Worm (Caenorhabditis elegans) whole organism, L4/young adult: ENCODE measurements around the gene C44C10.3.

Experiments
- W03F9.2 ChIP-seq: fragments of 150-350 bp; optimal IDR thresholded peaks from 2 replicates; lab custom pipeline; 2014; ENCODE audit warnings: missing biosample characterization, missing genetic modification characterization
- dao-5 ChIP-seq: sonication (generic microtip); optimal IDR thresholded peaks from 2 replicates; lab custom pipeline; 2016; ENCODE audit warnings: missing genotype, missing genetic modification characterization, moderate library complexity, missing compliant biosample characterization
- him-1 ChIP-seq: sonication (generic microtip); optimal IDR thresholded peaks from 2 replicates; lab custom pipeline; 2016; ENCODE audit warnings: missing genotype, missing genetic modification reagents, missing genetic modification characterization, missing compliant biosample characterization

DNA sequence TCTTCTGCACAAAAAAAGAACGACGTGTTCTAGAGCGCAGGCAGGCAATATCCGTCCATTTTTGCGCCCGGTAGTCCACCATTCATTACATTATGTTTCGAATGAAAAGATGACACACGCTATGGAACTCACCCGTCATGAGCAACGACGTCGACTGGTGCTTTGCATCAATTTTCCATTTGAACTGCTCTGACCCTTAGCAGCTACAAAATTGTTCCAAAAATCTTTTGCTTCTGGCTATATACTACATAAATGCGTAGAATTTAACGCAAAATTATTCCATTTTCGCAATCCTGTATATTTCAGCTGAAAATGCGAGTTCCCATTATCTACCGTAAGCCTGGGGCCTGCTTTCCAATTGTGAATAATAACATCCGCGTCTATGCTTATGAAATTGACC is 44.0 kb upstream of the C44C10.3 start, which contains the start of gene T04F8.3:
- no peak for TF ChIP-seq dao-5 (tag; lab: Kevin White, UChicago)
- no peak for TF ChIP-seq him-1 (tag; lab: Kevin White, UChicago)
- TF ChIP-seq W03F9.2 (tag; lab: Kevin White, UChicago): no peak
